4 worm cellular contexts compared by ENCODE assay signal in the genomic region with DNA sequence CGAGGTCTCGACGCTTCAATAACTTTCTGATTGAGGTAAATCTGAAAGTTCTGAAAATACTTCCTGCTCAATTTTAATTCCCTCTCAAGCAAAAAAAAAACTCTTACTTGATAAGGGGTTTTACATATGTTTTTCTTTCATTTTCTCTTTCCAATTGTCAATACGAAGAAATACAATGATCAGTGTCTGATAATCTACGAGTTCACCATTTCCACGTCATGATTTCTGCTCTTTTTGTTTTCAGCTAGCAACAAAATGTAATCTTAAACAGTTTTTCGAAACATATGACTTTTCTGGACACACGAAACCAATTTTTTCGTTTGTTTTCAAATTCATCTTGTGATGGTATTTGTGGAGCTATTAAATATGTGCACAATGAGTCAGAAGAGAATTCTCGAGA.
TF ChIP-seq lines count a peak whose summit lies in the region.

No protein-coding gene starts in this region.

TF ChIP-seq in whole organism, L1 larva, 84 proteins besides CTCF, POLR2A, EP300 and RAD21:
- TF ChIP-seq nhr-12 (tag; optimal IDR thresholded peaks at IDR 0.05; lab: Kevin White, UChicago) (no peak), vab-15 (tag; optimal IDR thresholded peaks at IDR 0.05; lab: Kevin White, UChicago) (no peak), sox-4 (tag; optimal IDR thresholded peaks at IDR 0.05; lab: Kevin White, UChicago) (no peak), unc-86 (tag; optimal IDR thresholded peaks at IDR 0.05; lab: Kevin White, UChicago) (no peak), lin-35 (GFP tag; optimal IDR thresholded peaks at IDR 0.05; lab: Kevin White, UChicago) (peak in 1 of 2 experiments; percentile 17), mef-2 (tag; optimal IDR thresholded peaks at IDR 0.05; lab: Kevin White, UChicago) (no peak), pag-3 (tag; optimal IDR thresholded peaks at IDR 0.05; lab: Kevin White, UChicago; ENCODE audit: borderline replicate concordance, insufficient read depth) (no peak), efl-1 (optimal IDR thresholded peaks at IDR 0.05; lab: Kevin White, UChicago) (no peak), efl-1 (GFP tag; optimal IDR thresholded peaks at IDR 0.05 in 1 of 2; lab: Kevin White, UChicago) (peak in 1 of 2 experiments; percentile 11), unc-130 (tag; optimal IDR thresholded peaks at IDR 0.05; lab: Kevin White, UChicago) (no peak), hlh-17 (GFP tag; optimal IDR thresholded peaks at IDR 0.05; lab: Kevin White, UChicago; ENCODE audit: borderline replicate concordance) (no peak), elt-2 (tag; optimal IDR thresholded peaks at IDR 0.05; lab: Kevin White, UChicago) (peak; percentile 68), lin-39 (tag; optimal IDR thresholded peaks at IDR 0.05; lab: Kevin White, UChicago) (no peak), aha-1 (tag; optimal IDR thresholded peaks at IDR 0.05; lab: Kevin White, UChicago) (no peak), fkh-4 (tag; optimal IDR thresholded peaks at IDR 0.05; lab: Kevin White, UChicago; ENCODE audit: borderline replicate concordance) (no peak), ceh-82 (tag; optimal IDR thresholded peaks at IDR 0.05; lab: Kevin White, UChicago) (no peak), skn-1 (tag; optimal IDR thresholded peaks at IDR 0.05; lab: Kevin White, UChicago) (no peak), nhr-28 (tag; optimal IDR thresholded peaks at IDR 0.05; lab: Kevin White, UChicago) (no peak), zip-4 (GFP tag; optimal IDR thresholded peaks at IDR 0.05; lab: Kevin White, UChicago) (no peak), egl-13 (tag; optimal IDR thresholded peaks at IDR 0.05; lab: Kevin White, UChicago) (no peak)

TF ChIP-seq in whole organism, L2 larva, 48 proteins besides CTCF, POLR2A, EP300 and RAD21:
- no peak for TF ChIP-seq peb-1 (tag; optimal IDR thresholded peaks at IDR 0.05; lab: Kevin White, UChicago)
- TF ChIP-seq crh-2 (tag; optimal IDR thresholded peaks at IDR 0.05; lab: Kevin White, UChicago) = peak; percentile 9

TF ChIP-seq in whole organism, L3 larva, 47 proteins besides CTCF, POLR2A, EP300 and RAD21:
- TF ChIP-seq elt-2 (tag; optimal IDR thresholded peaks at IDR 0.05; lab: Kevin White, UChicago) (peak; percentile 53), pha-4 (tag; optimal IDR thresholded peaks at IDR 0.05; lab: Kevin White, UChicago) (peak; percentile 65), tbx-2 (tag; optimal IDR thresholded peaks at IDR 0.05; lab: Kevin White, UChicago) (no peak), mml-1 (tag; optimal IDR thresholded peaks at IDR 0.05; lab: Kevin White, UChicago) (no peak), jun-1 (tag; optimal IDR thresholded peaks at IDR 0.05; lab: Kevin White, UChicago) (peak; percentile 18), egl-27 (tag; optimal IDR thresholded peaks at IDR 0.05; lab: Kevin White, UChicago) (no peak)
TF ChIP-seq in whole organism, L3 larva: peak in this region for 3.

TF ChIP-seq in whole organism, L4 larva, 104 proteins besides CTCF, POLR2A, EP300 and RAD21:
- no peak for TF ChIP-seq daf-19 (GFP tag; conservative IDR thresholded peaks at IDR 0.05; lab: Robert Waterston, UW)
- TF ChIP-seq ZK337.2 (GFP tag; IDR thresholded peaks at IDR 0.05; lab: Robert Waterston, UW) = no peak
- no peak for TF ChIP-seq nhr-237 (tag; optimal IDR thresholded peaks at IDR 0.05; lab: Kevin White, UChicago)
- TF ChIP-seq mep-1 (tag; optimal IDR thresholded peaks at IDR 0.05; lab: Kevin White, UChicago) = no peak
- TF ChIP-seq F37D6.2 (tag; optimal IDR thresholded peaks at IDR 0.05; lab: Kevin White, UChicago) = no peak
- TF ChIP-seq ceh-62 (tag; optimal IDR thresholded peaks at IDR 0.05; lab: Kevin White, UChicago) = no peak
- no peak for TF ChIP-seq lin-15B (tag; optimal IDR thresholded peaks at IDR 0.05; lab: Kevin White, UChicago)
- no peak for TF ChIP-seq daf-8 (GFP tag; IDR thresholded peaks at IDR 0.05; lab: Robert Waterston, UW)
- TF ChIP-seq php-3 (GFP tag; IDR thresholded peaks at IDR 0.05; lab: Robert Waterston, UW) = no peak
- no peak for TF ChIP-seq ama-1 (optimal IDR thresholded peaks at IDR 0.05; lab: Kevin White, UChicago)
- peak; percentile 50 for TF ChIP-seq nhr-77 (tag; optimal IDR thresholded peaks at IDR 0.05; lab: Kevin White, UChicago)
- TF ChIP-seq lin-29 (GFP tag; IDR thresholded peaks at IDR 0.05; lab: Robert Waterston, UW) = no peak
- no peak for TF ChIP-seq egl-43 (GFP tag; IDR thresholded peaks at IDR 0.05; lab: Robert Waterston, UW)
- no peak for TF ChIP-seq rbr-2 (tag; optimal IDR thresholded peaks at IDR 0.05; lab: Kevin White, UChicago)
- TF ChIP-seq nhr-28 (tag; optimal IDR thresholded peaks at IDR 0.05; lab: Kevin White, UChicago) = peak; percentile 53
- no peak for TF ChIP-seq snpc-1.2 (GFP tag; IDR thresholded peaks at IDR 0.05; lab: Robert Waterston, UW)
- no peak for TF ChIP-seq skn-1 (tag; optimal IDR thresholded peaks at IDR 0.05; lab: Kevin White, UChicago)
- no peak for TF ChIP-seq aly-2 (tag; optimal IDR thresholded peaks at IDR 0.05; lab: Kevin White, UChicago)
- no peak for TF ChIP-seq Y75B8A.6 (GFP tag; IDR thresholded peaks at IDR 0.05; lab: Robert Waterston, UW)
- no peak for TF ChIP-seq madf-9 (GFP tag; conservative IDR thresholded peaks at IDR 0.05; lab: Robert Waterston, UW)
- no peak for TF ChIP-seq duxl-1 (tag; optimal IDR thresholded peaks at IDR 0.05; lab: Kevin White, UChicago; ENCODE audit: poor library complexity)
- TF ChIP-seq dmd-9 (GFP tag; IDR thresholded peaks at IDR 0.05; lab: Robert Waterston, UW) = no peak
- no peak for TF ChIP-seq R02D3.7 (tag; optimal IDR thresholded peaks at IDR 0.05; lab: Kevin White, UChicago)
- no peak for TF ChIP-seq nhr-111 (GFP tag; optimal IDR thresholded peaks at IDR 0.05; lab: Kevin White, UChicago)
- no peak for TF ChIP-seq mdl-1 (tag; optimal IDR thresholded peaks at IDR 0.05; lab: Kevin White, UChicago)
- TF ChIP-seq nhr-42 (GFP tag; IDR thresholded peaks at IDR 0.05; lab: Robert Waterston, UW) = no peak
- TF ChIP-seq F10B5.3 (tag; optimal IDR thresholded peaks at IDR 0.05; lab: Kevin White, UChicago) = no peak
- no peak for TF ChIP-seq mdt-29 (GFP tag; IDR thresholded peaks at IDR 0.05; lab: Robert Waterston, UW)
- peak; percentile 3 for TF ChIP-seq hlh-30 (tag; optimal IDR thresholded peaks at IDR 0.05; lab: Kevin White, UChicago; ENCODE audit: insufficient read depth)
- TF ChIP-seq hif-1 (tag; optimal IDR thresholded peaks at IDR 0.05; lab: Kevin White, UChicago) = no peak
- TF ChIP-seq arid-1 (GFP tag; conservative IDR thresholded peaks at IDR 0.05; lab: Robert Waterston, UW) = no peak
- no peak for TF ChIP-seq zag-1 (tag; optimal IDR thresholded peaks at IDR 0.05; lab: Kevin White, UChicago)
- peak; percentile 43 for TF ChIP-seq dve-1 (tag; optimal IDR thresholded peaks at IDR 0.05; lab: Kevin White, UChicago; ENCODE audit: insufficient read depth)
- no peak for TF ChIP-seq daf-16 (GFP tag; optimal IDR thresholded peaks at IDR 0.05; lab: Kevin White, UChicago)
- TF ChIP-seq daf-16 (tag; optimal IDR thresholded peaks at IDR 0.05; lab: Kevin White, UChicago) = peak; percentile 90
- no peak for TF ChIP-seq T26A8.4 (GFP tag; IDR thresholded peaks at IDR 0.05; lab: Robert Waterston, UW)
- TF ChIP-seq nhr-10 (tag; optimal IDR thresholded peaks at IDR 0.05; lab: Kevin White, UChicago) = no peak
- peak; percentile 16 for TF ChIP-seq hlh-11 (tag; optimal IDR thresholded peaks at IDR 0.05; lab: Kevin White, UChicago)
TF ChIP-seq in whole organism, L4 larva: peak in this region for 6.
